Fruit fly (Drosophila melanogaster): ENCODE measurements around the gene Rpn12R.

Rpn12R gene

DNA sequence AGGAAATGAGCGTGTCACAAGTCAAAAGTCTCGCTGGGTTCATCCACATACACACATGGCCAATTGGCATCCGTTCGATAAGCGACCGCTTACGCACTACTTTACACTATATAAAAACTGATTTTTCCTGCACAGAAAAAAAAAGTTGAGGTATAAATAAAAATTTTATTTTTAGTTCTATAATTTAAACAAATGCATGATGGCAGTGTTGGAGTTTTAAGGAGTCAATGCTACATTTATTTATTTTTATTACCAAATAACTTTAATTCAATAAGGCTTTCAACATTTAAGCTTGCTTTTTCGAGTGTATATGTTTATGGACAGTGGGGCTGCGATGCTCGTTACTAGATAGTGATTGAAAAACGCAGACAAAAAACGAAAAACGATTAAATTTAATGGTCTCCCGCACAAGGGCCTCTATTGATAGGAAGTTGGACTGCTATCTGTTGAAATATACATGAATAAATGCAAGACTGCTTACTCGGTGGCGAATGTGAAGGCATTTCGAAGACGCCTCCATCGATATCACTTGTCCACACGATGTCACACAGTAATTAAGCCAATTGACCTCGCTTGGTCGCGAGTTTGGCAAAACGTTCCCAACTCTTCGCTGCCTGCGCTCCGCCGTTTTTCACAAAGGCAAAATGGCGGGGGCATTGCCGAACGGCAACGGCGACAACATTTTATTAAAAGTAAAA is 30.6 kb downstream of the Rpn12R start (continued):
- TF ChIP-seq CG14710 (tag; optimal IDR thresholded peaks at IDR 0.05), result peak; percentile 80
- TF ChIP-seq CG6854 (GFP tag; optimal IDR thresholded peaks at IDR 0.05), result peak; percentile 30
- peak; percentile 81 for TF ChIP-seq lab (GFP tag; optimal IDR thresholded peaks at IDR 0.05)
- TF ChIP-seq CG16863 (GFP tag; optimal IDR thresholded peaks at IDR 0.05), result peak; percentile 29
- TF ChIP-seq HHEX (GFP tag; optimal IDR thresholded peaks at IDR 0.05), result peak; percentile 71
- TF ChIP-seq zf30C (GFP tag; optimal IDR thresholded peaks at IDR 0.05), result peak; percentile 63
- peak; percentile 9; the same call in 1 of the 2 replicates for TF ChIP-seq ro (GFP tag; IDR thresholded peaks at IDR 0.05)
- TF ChIP-seq CG7745 (tag; optimal IDR thresholded peaks at IDR 0.05), result peak; percentile 1
- peak; percentile 18 for TF ChIP-seq CG12769 (tag; optimal IDR thresholded peaks at IDR 0.05)
- peak; percentile 16 for TF ChIP-seq exex (tag; optimal IDR thresholded peaks at IDR 0.05)
- TF ChIP-seq sob (GFP tag; IDR thresholded peaks at IDR 0.05), result peak; percentile 80
- TF ChIP-seq scrt (GFP tag; optimal IDR thresholded peaks at IDR 0.05), result peak; percentile 60
- TF ChIP-seq CG7839 (tag; optimal IDR thresholded peaks at IDR 0.05), result peak; percentile 88
- 0 out of 2 replicates have a peak, but pooled peaks have one; percentile 11 for TF ChIP-seq Rx (GFP tag; IDR thresholded peaks at IDR 0.05)
- TF ChIP-seq pnt (GFP tag; optimal IDR thresholded peaks at IDR 0.05), result peak; percentile 38
- peak; percentile 51 for TF ChIP-seq Deaf1 (tag; optimal IDR thresholded peaks at IDR 0.05)
- TF ChIP-seq az2 (GFP tag; optimal IDR thresholded peaks at IDR 0.05), result peak; percentile 74
- peak; percentile 64 for TF ChIP-seq CG12659 (GFP tag; optimal IDR thresholded peaks at IDR 0.05)
- peak; percentile 39; the same call in 1 of the 2 replicates for TF ChIP-seq CG14667 (GFP tag; IDR thresholded peaks at IDR 0.05)
- TF ChIP-seq CG2678 (tag; optimal IDR thresholded peaks at IDR 0.05), result peak; percentile 87
- TF ChIP-seq CG2199 (GFP tag; IDR thresholded peaks at IDR 0.05), result peak; percentile 69; the same call in 1 of the 3 replicates
- TF ChIP-seq CG10267 (tag; optimal IDR thresholded peaks at IDR 0.05), result peak; percentile 83
- TF ChIP-seq CG12155 (GFP tag; optimal IDR thresholded peaks at IDR 0.05), result peak; percentile 63
- TF ChIP-seq CG33213 (GFP tag; optimal IDR thresholded peaks at IDR 0.05), result no peak
- TF ChIP-seq Sry-β (GFP tag; optimal IDR thresholded peaks at IDR 0.05), result no peak
- peak; percentile 32 for TF ChIP-seq ewg (GFP tag; optimal IDR thresholded peaks at IDR 0.05)
- TF ChIP-seq Ptx1 (GFP tag; IDR thresholded peaks at IDR 0.05), result peak; percentile 82
- TF ChIP-seq CG31388 (GFP tag; optimal IDR thresholded peaks at IDR 0.05), result peak; percentile 74
- TF ChIP-seq slp2 (GFP tag; optimal IDR thresholded peaks at IDR 0.05), result peak; percentile 20
- TF ChIP-seq CG7987 (GFP tag; optimal IDR thresholded peaks at IDR 0.05), result peak; percentile 31
- peak; percentile 74 for TF ChIP-seq salm (tag; optimal IDR thresholded peaks at IDR 0.05)
- TF ChIP-seq CG4820 (GFP tag; optimal IDR thresholded peaks at IDR 0.05), result peak; percentile 75
- TF ChIP-seq ham (GFP tag; IDR thresholded peaks at IDR 0.05), result no peak
- peak; percentile 65 for TF ChIP-seq Awh (GFP tag; IDR thresholded peaks at IDR 0.05)
- TF ChIP-seq Hey (tag; optimal IDR thresholded peaks at IDR 0.05), result no peak
- no peak for TF ChIP-seq CG7786 (GFP tag; optimal IDR thresholded peaks at IDR 0.05)
- TF ChIP-seq CG3407 (GFP tag; optimal IDR thresholded peaks at IDR 0.05), result peak; percentile 62
- no peak for TF ChIP-seq TFAM (GFP tag; optimal IDR thresholded peaks at IDR 0.05)
- TF ChIP-seq CG11560 (tag; IDR thresholded peaks at IDR 0.05), result 0 out of 3 replicates have a peak, but pooled peaks have one; percentile 13
- no peak for TF ChIP-seq luna (GFP tag; optimal IDR thresholded peaks at IDR 0.05)
- no peak for TF ChIP-seq Mes4 (GFP tag; optimal IDR thresholded peaks at IDR 0.05)
- peak; percentile 77 for TF ChIP-seq zen (tag; optimal IDR thresholded peaks at IDR 0.05)
- peak; percentile 22; the same call in 1 of the 2 replicates for TF ChIP-seq klu (GFP tag; IDR thresholded peaks at IDR 0.05)
- TF ChIP-seq CG31224 (GFP tag; IDR thresholded peaks at IDR 0.05), result 0 out of 2 replicates have a peak, but pooled peaks have one; percentile 25
- TF ChIP-seq Tbp (GFP tag; optimal IDR thresholded peaks at IDR 0.05), result no peak
- no peak for TF ChIP-seq ab (GFP tag; optimal IDR thresholded peaks at IDR 0.05)
- TF ChIP-seq CG8944 (GFP tag; optimal IDR thresholded peaks at IDR 0.05), result no peak
- TF ChIP-seq yki (optimal IDR thresholded peaks at IDR 0.05), result no peak
- no peak for TF ChIP-seq tna (GFP tag; IDR thresholded peaks at IDR 0.05; ENCODE audit: partially characterized antibody)
- peak; percentile 76 for TF ChIP-seq CG14441 (GFP tag; IDR thresholded peaks at IDR 0.05)
